Fruit fly (Drosophila melanogaster): ENCODE measurements around the gene Eaf6.

Eaf6 gene

DNA sequence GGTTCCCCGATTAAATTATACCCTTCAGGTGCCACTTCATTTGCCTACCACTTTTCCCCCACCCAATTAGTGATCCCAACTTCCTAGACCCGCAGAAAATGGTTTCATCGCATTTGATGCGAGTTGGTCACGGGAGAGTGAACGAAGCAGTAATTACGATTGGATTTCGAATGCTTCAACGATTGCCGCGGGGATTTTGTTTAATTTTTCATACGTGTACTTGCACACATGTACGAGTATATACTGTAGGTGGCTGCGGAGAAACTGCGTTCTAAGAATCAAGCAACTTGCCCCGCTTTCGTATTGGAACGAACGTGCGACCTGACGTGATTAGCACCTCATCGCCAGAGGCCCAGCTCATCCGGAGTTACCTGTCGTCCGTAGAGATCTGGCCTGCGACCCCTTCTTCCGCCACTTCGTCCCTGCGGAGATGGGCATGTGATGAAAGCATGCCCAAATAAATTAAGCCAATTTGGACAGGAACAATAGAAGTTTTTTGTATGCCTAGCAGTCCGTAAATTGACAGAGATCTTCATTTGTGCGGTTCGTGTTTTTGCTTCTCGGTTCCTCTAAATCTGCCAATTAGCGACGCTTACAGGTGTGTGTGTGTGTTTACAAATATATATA lies 27.5 kb downstream of the Eaf6 start:
- TF ChIP-seq h (GFP tag; optimal IDR thresholded peaks at IDR 0.05) = no peak
- no peak for TF ChIP-seq Rel (GFP tag; optimal IDR thresholded peaks at IDR 0.05)
- peak; percentile 82 for TF ChIP-seq Rel (tag; optimal IDR thresholded peaks at IDR 0.05)

DNA sequence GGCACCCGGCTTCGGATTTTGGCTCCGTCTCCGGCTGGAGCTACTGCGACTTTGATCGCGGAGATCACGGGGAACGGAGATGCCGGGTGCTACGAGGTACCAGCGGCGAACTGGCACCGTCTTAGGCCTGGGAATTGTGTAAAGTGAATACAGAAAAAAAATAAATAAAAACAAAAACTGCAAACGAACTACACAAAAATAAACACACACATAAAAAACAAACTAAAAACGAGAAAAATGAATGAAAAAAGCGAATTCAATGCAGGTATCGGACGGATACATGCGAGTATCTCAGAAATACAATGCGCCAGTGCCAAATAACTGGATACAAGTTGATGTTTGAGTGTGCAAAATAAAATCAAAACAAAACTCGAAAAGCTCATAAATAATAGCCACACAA lies 28.3 kb downstream of the Eaf6 start:
- TF ChIP-seq fru (GFP tag; optimal IDR thresholded peaks at IDR 0.05) = peak; percentile 5
- TF ChIP-seq dl (GFP tag; optimal IDR thresholded peaks at IDR 0.05; ENCODE audit: insufficient read depth in 1 of 2, partially characterized antibody in 2 of 2) = no peak
- no peak for TF ChIP-seq Vsx2 (GFP tag; optimal IDR thresholded peaks at IDR 0.05; ENCODE audit: partially characterized antibody)
- TF ChIP-seq Sp1 (GFP tag; optimal IDR thresholded peaks at IDR 0.05) = peak; percentile 20
- TF ChIP-seq Abd-B (GFP tag; optimal IDR thresholded peaks at IDR 0.05) = no peak
- TF ChIP-seq dmrt93B (GFP tag; optimal IDR thresholded peaks at IDR 0.05) = no peak
- no peak for TF ChIP-seq Hnf4 (GFP tag; optimal IDR thresholded peaks at IDR 0.05)
- no peak for TF ChIP-seq br (GFP tag; optimal IDR thresholded peaks at IDR 0.05)

DNA sequence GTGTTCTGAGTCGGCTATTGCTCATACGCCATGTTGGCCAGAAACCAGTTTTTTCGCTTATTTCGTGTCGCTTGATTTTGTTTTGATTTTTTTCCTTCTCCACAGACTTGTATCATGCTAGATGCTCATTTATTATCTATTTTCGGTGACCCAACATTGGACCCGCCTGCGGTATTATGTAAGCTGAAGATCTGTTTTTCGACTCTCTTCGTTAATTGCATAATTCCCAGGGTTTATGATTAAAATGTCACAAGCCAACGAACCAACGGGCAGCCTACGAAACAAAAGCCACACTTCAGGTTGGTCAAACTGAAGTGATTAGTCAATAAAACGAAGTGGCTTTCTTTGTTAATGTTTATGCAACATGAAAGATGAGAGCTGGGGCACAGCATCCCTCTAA lies 29.5 kb downstream of the Eaf6 start:
- no peak for TF ChIP-seq Sp1 (GFP tag; optimal IDR thresholded peaks at IDR 0.05)
- TF ChIP-seq Dif (GFP tag; optimal IDR thresholded peaks at IDR 0.05; ENCODE audit: partially characterized antibody) = no peak
- TF ChIP-seq tai (GFP tag; optimal IDR thresholded peaks at IDR 0.05) = no peak
- TF ChIP-seq fru (GFP tag; optimal IDR thresholded peaks at IDR 0.05) = no peak
- TF ChIP-seq ey (GFP tag; optimal IDR thresholded peaks at IDR 0.05) = no peak
- TF ChIP-seq Myc (optimal IDR thresholded peaks at IDR 0.05) = no peak
- no peak for TF ChIP-seq GATAd (GFP tag; optimal IDR thresholded peaks at IDR 0.05)
- TF ChIP-seq rgr (GFP tag; optimal IDR thresholded peaks at IDR 0.05) = no peak
- TF ChIP-seq Mio (GFP tag; optimal IDR thresholded peaks at IDR 0.05) = no peak
- TF ChIP-seq dsf (GFP tag; optimal IDR thresholded peaks at IDR 0.05; ENCODE audit: borderline replicate concordance) = no peak

DNA sequence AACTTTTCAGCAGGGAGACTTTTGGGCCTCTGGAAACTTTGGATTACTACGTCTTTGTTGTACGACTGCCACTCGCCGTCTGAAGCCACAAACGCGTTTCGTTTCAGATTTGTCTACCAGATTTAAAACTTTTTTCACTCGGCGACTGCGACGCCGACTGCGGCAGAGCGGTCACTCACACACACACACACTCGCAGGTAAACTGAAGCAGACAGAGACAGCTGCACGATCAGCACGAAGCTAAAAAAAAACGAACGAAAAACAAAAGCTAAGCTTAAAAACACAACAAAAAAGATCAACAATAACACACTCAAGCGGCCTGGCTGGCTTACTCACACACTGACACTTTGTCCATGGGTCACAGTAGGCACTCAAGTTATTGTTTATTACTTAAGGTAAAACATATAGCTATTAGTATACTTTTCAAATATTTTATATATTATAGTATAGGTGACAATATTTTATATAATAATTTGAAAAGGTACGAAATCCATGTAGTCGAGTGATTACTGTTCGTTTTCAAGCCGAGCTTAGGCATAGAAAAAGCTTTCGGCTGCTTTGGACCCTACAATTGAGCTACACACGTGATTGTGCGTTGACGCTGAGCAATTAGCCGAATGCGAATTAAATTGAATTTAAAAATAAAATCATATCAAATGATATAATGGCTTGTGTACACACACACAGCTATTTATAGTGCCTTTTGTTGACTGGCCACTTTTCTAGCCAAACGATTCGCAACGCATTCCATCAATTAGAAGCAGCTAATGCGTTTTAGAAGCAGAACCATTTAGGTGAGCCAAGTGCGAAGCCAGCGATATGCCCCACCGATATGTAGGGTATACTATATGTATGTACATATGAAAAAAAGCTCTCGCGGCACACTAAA lies 30.6 kb downstream of the Eaf6 start, which contains the start of gene Msr-110:
Gene Msr-110 (minus strand): TSS at position 99 of the 889 bp plus-strand sequence.
- TF ChIP-seq tai (GFP tag; optimal IDR thresholded peaks at IDR 0.05) = no peak
- peak; percentile 3 for TF ChIP-seq dsf (GFP tag; optimal IDR thresholded peaks at IDR 0.05; ENCODE audit: borderline replicate concordance)
- no peak for TF ChIP-seq Dfd (GFP tag; optimal IDR thresholded peaks at IDR 0.05)
- peak; percentile 89 to 94 for TF ChIP-seq foxo (GFP tag; optimal IDR thresholded peaks at IDR 0.05)
- TF ChIP-seq sage (GFP tag; optimal IDR thresholded peaks at IDR 0.05) = peak; percentile 70
- TF ChIP-seq Myc (optimal IDR thresholded peaks at IDR 0.05) = no peak
- TF ChIP-seq Rel (GFP tag; optimal IDR thresholded peaks at IDR 0.05) = peak; percentile 96
- peak; percentile 79 for TF ChIP-seq Rel (tag; optimal IDR thresholded peaks at IDR 0.05)
- peak; percentile 89 for TF ChIP-seq fru (GFP tag; optimal IDR thresholded peaks at IDR 0.05)
- TF ChIP-seq CrebA (GFP tag; optimal IDR thresholded peaks at IDR 0.05; ENCODE audit: borderline replicate concordance) = peak; percentile 96
- TF ChIP-seq CG9705 (GFP tag; optimal IDR thresholded peaks at IDR 0.05) = peak; percentile 85
- TF ChIP-seq jim (GFP tag; optimal IDR thresholded peaks at IDR 0.05) = peak; percentile 97
- TF ChIP-seq h (GFP tag; optimal IDR thresholded peaks at IDR 0.05) = peak; percentile 89
- peak; percentile 70 for TF ChIP-seq sv (GFP tag; optimal IDR thresholded peaks at IDR 0.05)
- TF ChIP-seq woc (GFP tag; optimal IDR thresholded peaks at IDR 0.05) = peak; percentile 80
- TF ChIP-seq Hr83 (GFP tag; optimal IDR thresholded peaks at IDR 0.05; ENCODE audit: poor library complexity, severe bottlenecking) = peak; percentile 93
- peak; percentile 95 for TF ChIP-seq HLH106 (tag; optimal IDR thresholded peaks at IDR 0.05)
- TF ChIP-seq Sp1 (GFP tag; optimal IDR thresholded peaks at IDR 0.05) = peak; percentile 98
- TF ChIP-seq dl (GFP tag; optimal IDR thresholded peaks at IDR 0.05; ENCODE audit: insufficient read depth in 1 of 2, partially characterized antibody in 2 of 2) = peak in 1 of 2 experiments; percentile 29
- peak; percentile 24 for TF ChIP-seq Jra (GFP tag; optimal IDR thresholded peaks at IDR 0.05)
- TF ChIP-seq N (GFP tag; optimal IDR thresholded peaks at IDR 0.05) = no peak
- peak; percentile 92 for TF ChIP-seq OdsH (GFP tag; optimal IDR thresholded peaks at IDR 0.05)
- peak; percentile 92 for TF ChIP-seq psq (GFP tag; optimal IDR thresholded peaks at IDR 0.05)
- peak; percentile 68 for TF ChIP-seq Vsx2 (GFP tag; optimal IDR thresholded peaks at IDR 0.05; ENCODE audit: partially characterized antibody)
- peak; percentile 82 for TF ChIP-seq br (GFP tag; optimal IDR thresholded peaks at IDR 0.05)
- peak; percentile 92 for TF ChIP-seq brk (GFP tag; optimal IDR thresholded peaks at IDR 0.05)
- peak; percentile 92 for TF ChIP-seq rgr (GFP tag; optimal IDR thresholded peaks at IDR 0.05)
- no peak for TF ChIP-seq GATAd (GFP tag; optimal IDR thresholded peaks at IDR 0.05)
- TF ChIP-seq Dif (GFP tag; optimal IDR thresholded peaks at IDR 0.05; ENCODE audit: partially characterized antibody) = peak; percentile 12
- TF ChIP-seq Hnf4 (GFP tag; optimal IDR thresholded peaks at IDR 0.05) = peak; percentile 80
- TF ChIP-seq ey (GFP tag; optimal IDR thresholded peaks at IDR 0.05) = peak; percentile 83
- TF ChIP-seq usp (GFP tag; optimal IDR thresholded peaks at IDR 0.05) = no peak
- TF ChIP-seq CG32264 (GFP tag; optimal IDR thresholded peaks at IDR 0.05) = peak; percentile 68
- no peak for TF ChIP-seq Abd-B (GFP tag; optimal IDR thresholded peaks at IDR 0.05)
- TF ChIP-seq pan (optimal IDR thresholded peaks at IDR 0.05) = no peak
- peak; percentile 80 for TF ChIP-seq dmrt93B (GFP tag; optimal IDR thresholded peaks at IDR 0.05)
